Worm (Caenorhabditis elegans): ENCODE results near the gene F07C3.2.
A peak's percentile ranks its signal among the peaks of the same experiment; 100 is the strongest.

F07C3.2 gene

ce11 chrV:9272624-9273023 is 46.7 kb downstream of the F07C3.2 start:
- TF ChIP-seq flt-1 (GFP tag; IDR thresholded peaks at IDR 0.05) (no peak), klf-2 (GFP tag; conservative IDR thresholded peaks at IDR 0.05) (no peak), cog-1 (tag; optimal IDR thresholded peaks at IDR 0.05) (no peak), ztf-23 (GFP tag; IDR thresholded peaks at IDR 0.05) (no peak), ztf-29 (GFP tag; IDR thresholded peaks at IDR 0.05) (no peak)

ce11 chrV:9273587-9273986 is 47.7 kb downstream of the F07C3.2 start:
- TF ChIP-seq ztf-23 (GFP tag; IDR thresholded peaks at IDR 0.05) (no peak), flt-1 (GFP tag; IDR thresholded peaks at IDR 0.05) (0 out of 2 replicates have a peak, but pooled peaks have one; percentile 11), cog-1 (tag; optimal IDR thresholded peaks at IDR 0.05) (peak; percentile 27), tab-1 (GFP tag; IDR thresholded peaks at IDR 0.05) (no peak), ztf-29 (GFP tag; IDR thresholded peaks at IDR 0.05) (no peak), T22C8.4 (GFP tag; IDR thresholded peaks at IDR 0.05) (no peak)

- TF ChIP-seq flt-1 (GFP tag; IDR thresholded peaks at IDR 0.05) (no peak), cog-1 (tag; optimal IDR thresholded peaks at IDR 0.05) (no peak), ref-1 (GFP tag; conservative IDR thresholded peaks at IDR 0.05) (no peak)
Observed at ce11 chrV:9274127-9275042, 48.5 kb downstream of the F07C3.2 start.
